Worm (Caenorhabditis elegans) whole organism, L4/young adult: ENCODE measurements around the gene W03F9.1.

ENCODE experiments used
- W03F9.2 ChIP-seq: fragments of 150-350 bp; optimal IDR thresholded peaks from 2 replicates; lab custom pipeline; 2014; ENCODE audit warnings: missing biosample characterization, missing genetic modification characterization
- dao-5 ChIP-seq: sonication (generic microtip); optimal IDR thresholded peaks from 2 replicates; lab custom pipeline; 2016; ENCODE audit warnings: missing genotype, missing genetic modification characterization, moderate library complexity, missing compliant biosample characterization
- him-1 ChIP-seq: sonication (generic microtip); optimal IDR thresholded peaks from 2 replicates; lab custom pipeline; 2016; ENCODE audit warnings: missing genotype, missing genetic modification reagents, missing genetic modification characterization, missing compliant biosample characterization

DNA sequence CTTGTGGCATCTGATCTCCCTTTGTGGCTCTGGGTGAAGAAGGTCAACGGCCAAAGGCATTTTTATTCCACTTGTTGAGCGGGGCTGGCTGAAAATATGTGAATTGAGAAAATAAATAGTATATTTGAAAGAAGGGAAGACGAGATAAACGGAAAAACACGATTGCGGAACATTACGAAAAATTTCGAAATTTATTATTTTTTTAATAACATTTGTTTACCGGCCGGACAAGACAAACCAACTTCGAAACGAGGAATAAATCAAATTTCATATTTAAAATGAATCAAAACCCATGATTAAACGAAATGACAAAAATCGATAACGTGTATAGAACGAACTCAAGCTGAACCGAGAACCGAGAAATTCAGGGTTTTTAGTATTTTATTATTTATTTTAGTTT, 22.5 kb downstream of the W03F9.1 start, which contains the start of gene rps-27:
- no peak for TF ChIP-seq him-1 (tag; lab: Kevin White, UChicago)
- no peak for TF ChIP-seq dao-5 (tag; lab: Kevin White, UChicago)
- no peak for TF ChIP-seq W03F9.2 (tag; lab: Kevin White, UChicago)
